Fruit fly (Drosophila melanogaster) whole organism, prepupa: ENCODE data around the gene Ntf-2.
A peak's percentile ranks its signal among the peaks of the same experiment; 100 is the strongest.

ENCODE experiments used
- Blimp-1 ChIP-seq: fragments of 200-800 bp; sonication (Bioruptor generic); optimal IDR thresholded peaks from 3 replicates; lab custom pipeline; 2017; ENCODE audit warnings: missing biosample characterization, missing genetic modification characterization, mild to moderate bottlenecking, moderate library complexity, missing genetic modification reagents
- CG10631 ChIP-seq: fragments of 200-800 bp; sonication (Bioruptor generic); optimal IDR thresholded peaks from 2 replicates; lab custom pipeline; 2016; ENCODE audit warnings: missing biosample characterization, missing genetic modification characterization
- CG11294 ChIP-seq: fragments of 200-800 bp; sonication (Bioruptor generic); IDR thresholded peaks from 2 replicates; pipeline ENCODE4 v1.3.6; 2022; ENCODE audit warnings: missing biosample characterization, missing genetic modification characterization
- CG11762 ChIP-seq: fragments of 200-800 bp; sonication (Bioruptor generic); optimal IDR thresholded peaks from 3 replicates; lab custom pipeline; 2016; ENCODE audit warnings: missing biosample characterization, missing genetic modification characterization; ENCODE audit not compliant: insufficient read depth
- CG11902 ChIP-seq: fragments of 200-800 bp; sonication (Bioruptor generic); optimal IDR thresholded peaks from 3 replicates; lab custom pipeline; 2016; ENCODE audit warnings: missing biosample characterization, missing genetic modification characterization
- CG15336 ChIP-seq: fragments of 200-800 bp; sonication (Bioruptor generic); IDR thresholded peaks from 2 replicates; pipeline ENCODE4 v1.3.6; 2022; ENCODE audit warnings: missing biosample characterization, missing genetic modification characterization
- CG1621 ChIP-seq: fragments of 200-800 bp; sonication (Bioruptor generic); optimal IDR thresholded peaks from 3 replicates; lab custom pipeline; 2018; ENCODE audit warnings: missing biosample characterization, mild to moderate bottlenecking, missing genetic modification characterization
- CG16779 ChIP-seq: fragments of 200-800 bp; sonication (Bioruptor generic); optimal IDR thresholded peaks from 3 replicates; lab custom pipeline; 2017; ENCODE audit warnings: missing biosample characterization, mild to moderate bottlenecking, missing genetic modification characterization
- CG34406 ChIP-seq: fragments of 200-800 bp; sonication (Bioruptor generic); optimal IDR thresholded peaks from 3 replicates; lab custom pipeline; 2016; ENCODE audit warnings: missing biosample characterization, missing genetic modification characterization
- CG4318 ChIP-seq: fragments of 200-800 bp; sonication (Bioruptor generic); optimal IDR thresholded peaks from 3 replicates; lab custom pipeline; 2017; ENCODE audit warnings: missing biosample characterization, mild to moderate bottlenecking, missing genetic modification characterization
- CG6163 ChIP-seq: fragments of 200-800 bp; sonication (Bioruptor generic); IDR thresholded peaks from 3 replicates; pipeline ENCODE4 v1.3.6; 2022; ENCODE audit warnings: missing biosample characterization, missing genetic modification characterization
- CG6276 ChIP-seq: fragments of 200-800 bp; sonication (Bioruptor generic); optimal IDR thresholded peaks from 2 replicates; lab custom pipeline; 2017; ENCODE audit warnings: missing biosample characterization, mild to moderate bottlenecking, missing genetic modification characterization
- CG6792 ChIP-seq: fragments of 200-800 bp; sonication (Bioruptor generic); optimal IDR thresholded peaks from 3 replicates; lab custom pipeline; 2016; ENCODE audit warnings: missing biosample characterization, missing genetic modification characterization
- CG6854 ChIP-seq: fragments of 200-800 bp; sonication (Bioruptor generic); optimal IDR thresholded peaks from 2 replicates; lab custom pipeline; 2017; ENCODE audit warnings: missing biosample characterization, mild to moderate bottlenecking, missing genetic modification characterization
- CG8119 ChIP-seq: fragments of 200-800 bp; sonication (Bioruptor generic); IDR thresholded peaks from 3 replicates; pipeline ENCODE4 v1.3.6; 2022; ENCODE audit warnings: missing biosample characterization, missing genetic modification characterization
- CG8319 ChIP-seq: fragments of 200-800 bp; sonication (Bioruptor generic); optimal IDR thresholded peaks from 3 replicates; lab custom pipeline; 2016; ENCODE audit warnings: missing biosample characterization, missing genetic modification characterization
- CG8632 ChIP-seq: fragments of 200-800 bp; sonication (Bioruptor generic); optimal IDR thresholded peaks from 3 replicates; lab custom pipeline; 2016; ENCODE audit warnings: missing biosample characterization, missing genetic modification characterization
- CG9139 ChIP-seq: fragments of 200-800 bp; sonication (Bioruptor generic); optimal IDR thresholded peaks from 3 replicates; lab custom pipeline; 2017; ENCODE audit warnings: missing biosample characterization, mild to moderate bottlenecking, missing genetic modification characterization
- Eip75B ChIP-seq: fragments of 200-800 bp; sonication (Bioruptor generic); optimal IDR thresholded peaks from 3 replicates; lab custom pipeline; 2016; ENCODE audit warnings: missing biosample characterization, missing genetic modification characterization
- Eip78C ChIP-seq: fragments of 200-800 bp; sonication (Bioruptor generic); peaks from one replicate; lab custom pipeline; 2016; ENCODE audit warnings: missing biosample characterization, missing genetic modification characterization
- Eip93F ChIP-seq: fragments of 200-800 bp; sonication (Bioruptor generic); optimal IDR thresholded peaks from 2 replicates; lab custom pipeline; 2016; ENCODE audit warnings: missing biosample characterization, mild to moderate bottlenecking, missing genetic modification characterization
- Gug ChIP-seq: fragments of 200-800 bp; sonication (Bioruptor generic); IDR thresholded peaks from 2 replicates; pipeline ENCODE4 v1.3.6; 2022; ENCODE audit warnings: missing biosample characterization, missing genetic modification characterization
- Hr38 ChIP-seq: sonication (Bioruptor generic); optimal IDR thresholded peaks from 2 replicates; lab custom pipeline; 2016; ENCODE audit warnings: missing biosample characterization, missing genetic modification characterization
- Hr39 ChIP-seq: fragments of 200-800 bp; sonication (Bioruptor generic); optimal IDR thresholded peaks from 2 replicates; lab custom pipeline; 2016; ENCODE audit warnings: missing biosample characterization, missing genetic modification characterization
- Met ChIP-seq: fragments of 200-800 bp; sonication (Bioruptor generic); optimal IDR thresholded peaks from 3 replicates; lab custom pipeline; 2016; ENCODE audit warnings: missing biosample characterization, missing genetic modification characterization
- Smox ChIP-seq: fragments of 200-800 bp; sonication (Bioruptor generic); optimal IDR thresholded peaks from 3 replicates; lab custom pipeline; 2016; ENCODE audit warnings: missing biosample characterization, missing genetic modification characterization
- Sox15 ChIP-seq: fragments of 200-800 bp; sonication (Bioruptor generic); optimal IDR thresholded peaks from 3 replicates; lab custom pipeline; 2016; ENCODE audit warnings: missing biosample characterization, missing genetic modification characterization
- achi ChIP-seq: fragments of 200-800 bp; sonication (Bioruptor generic); optimal IDR thresholded peaks from 3 replicates; lab custom pipeline; 2016; ENCODE audit warnings: missing biosample characterization, missing genetic modification characterization
- cyc ChIP-seq: fragments of 200-800 bp; sonication (Bioruptor generic); optimal IDR thresholded peaks from 3 replicates; lab custom pipeline; 2016; ENCODE audit warnings: missing biosample characterization, missing genetic modification characterization
- dac ChIP-seq: fragments of 200-800 bp; sonication (Bioruptor generic); optimal IDR thresholded peaks from 2 replicates; lab custom pipeline; 2017; ENCODE audit warnings: missing biosample characterization, mild to moderate bottlenecking, missing genetic modification characterization
- dsx ChIP-seq: fragments of 200-800 bp; optimal IDR thresholded peaks from 3 replicates; lab custom pipeline; 2019; ENCODE audit warnings: missing biosample characterization, mild to moderate bottlenecking, missing genetic modification characterization, moderate library complexity; ENCODE audit not compliant: poor library complexity, severe bottlenecking
- esn ChIP-seq: fragments of 200-800 bp; sonication (Bioruptor generic); optimal IDR thresholded peaks from 2 replicates; lab custom pipeline; 2016; ENCODE audit warnings: missing biosample characterization, mild to moderate bottlenecking, missing genetic modification characterization, moderate library complexity
- fd59A ChIP-seq: fragments of 200-800 bp; sonication (Bioruptor generic); optimal IDR thresholded peaks from 2 replicates; lab custom pipeline; 2017; ENCODE audit warnings: missing biosample characterization, mild to moderate bottlenecking, missing genetic modification characterization, missing genetic modification reagents
- fd85E ChIP-seq: fragments of 200-800 bp; sonication (Bioruptor generic); optimal IDR thresholded peaks from 3 replicates; lab custom pipeline; 2016; ENCODE audit warnings: missing biosample characterization, missing genetic modification characterization
- fkh ChIP-seq: fragments of 200-800 bp; sonication (Bioruptor generic); optimal IDR thresholded peaks from 3 replicates; lab custom pipeline; 2017; ENCODE audit warnings: missing biosample characterization, mild to moderate bottlenecking, missing genetic modification characterization, moderate library complexity
- lz ChIP-seq: fragments of 200-800 bp; sonication (Bioruptor generic); optimal IDR thresholded peaks from 3 replicates; lab custom pipeline; 2016; ENCODE audit warnings: missing biosample characterization, missing genetic modification characterization
- salr ChIP-seq, 2 experiments: fragments of 200-800 bp; sonication (Bioruptor generic); optimal IDR thresholded peaks; 3 replicates each; lab custom pipeline; 2016 to 2018; ENCODE audit warnings: missing biosample characterization in 2 of 2, missing genetic modification characterization in 2 of 2, mild to moderate bottlenecking in 1 of 2
- spab ChIP-seq: fragments of 200-800 bp; sonication (Bioruptor generic); optimal IDR thresholded peaks from 2 replicates; lab custom pipeline; 2017; ENCODE audit warnings: missing biosample characterization, mild to moderate bottlenecking, missing genetic modification characterization, missing genetic modification reagents
- ss ChIP-seq, 2 experiments: fragments of 200-800 bp; sonication (Bioruptor generic); optimal IDR thresholded peaks; 2 replicates in 1 of 2; 3 replicates in 1 of 2; lab custom pipeline; 2017 to 2018; ENCODE audit warnings: mild to moderate bottlenecking in 2 of 2, missing biosample characterization in 2 of 2, missing genetic modification characterization in 2 of 2, moderate library complexity in 1 of 2
- svp ChIP-seq: fragments of 200-800 bp; sonication (Bioruptor generic); peaks from one replicate; lab custom pipeline; 2016; ENCODE audit warnings: missing biosample characterization, missing genetic modification characterization
- topi ChIP-seq: fragments of 200-800 bp; sonication (Bioruptor generic); optimal IDR thresholded peaks from 3 replicates; lab custom pipeline; 2016; ENCODE audit warnings: missing biosample characterization, missing genetic modification characterization
- vri ChIP-seq: fragments of 200-800 bp; sonication (Bioruptor generic); optimal IDR thresholded peaks from 3 replicates; lab custom pipeline; 2016; ENCODE audit warnings: missing biosample characterization, mild to moderate bottlenecking, missing genetic modification characterization

The Ntf-2 gene

dm6 chrX:21054963-21055480 is 19.8 kb downstream of the Ntf-2 start (continued):
- peak; percentile 59 for TF ChIP-seq CG16779 (tag; lab: Kevin White, UChicago)
- TF ChIP-seq CG1621 (tag; lab: Kevin White, UChicago), result peak; percentile 23
- no peak for TF ChIP-seq topi (GFP tag; lab: Kevin White, UChicago)
- TF ChIP-seq salr (GFP tag; optimal IDR thresholded peaks at IDR 0.05; lab: Kevin White, UChicago), result no peak

- TF ChIP-seq topi (GFP tag; lab: Kevin White, UChicago) (no peak), fkh (GFP tag; lab: Kevin White, UChicago) (no peak), CG8632 (GFP tag; lab: Kevin White, UChicago) (no peak), CG6276 (GFP tag; lab: Kevin White, UChicago) (no peak), CG4318 (no peak), esn (GFP tag; lab: Kevin White, UChicago) (no peak), CG1621 (tag; lab: Kevin White, UChicago) (no peak), CG15336 (GFP tag; lab: Robert Waterston, UW) (no peak), cyc (GFP tag; lab: Kevin White, UChicago) (no peak), CG6854 (GFP tag; lab: Kevin White, UChicago) (no peak), Hr39 (no peak), Gug (GFP tag; lab: Robert Waterston, UW) (no peak), CG6792 (GFP tag; lab: Kevin White, UChicago) (no peak), vri (no peak), Smox (GFP tag; lab: Kevin White, UChicago) (no peak), dac (GFP tag; lab: Kevin White, UChicago) (no peak)
These were observed 21.5 kb downstream of the Ntf-2 start for dm6 chrX:21056732-21057131.

dm6 chrX:21058437-21058836 is 23.2 kb downstream of the Ntf-2 start:
- TF ChIP-seq CG11762 (no peak), Eip78C (GFP tag; lab: Kevin White, UChicago) (peak; percentile 28), CG9139 (no peak)

- TF ChIP-seq Sox15 (GFP tag; lab: Kevin White, UChicago) (peak; percentile 79), achi (GFP tag; lab: Kevin White, UChicago) (peak; percentile 87), CG8319 (GFP tag; lab: Kevin White, UChicago) (peak; percentile 79), svp (GFP tag; lab: Kevin White, UChicago) (peak; percentile 96), Eip93F (GFP tag; lab: Kevin White, UChicago) (peak; percentile 14), CG8119 (GFP tag; lab: Robert Waterston, UW) (peak; percentile 81), dsx (GFP tag; lab: Kevin White, UChicago) (peak; percentile 66), CG8632 (GFP tag; lab: Kevin White, UChicago) (peak; percentile 87), dac (GFP tag; lab: Kevin White, UChicago) (peak; percentile 67), fkh (GFP tag; lab: Kevin White, UChicago) (peak; percentile 8), esn (GFP tag; lab: Kevin White, UChicago) (peak; percentile 93), fd85E (GFP tag; lab: Kevin White, UChicago) (peak; percentile 66), CG11762 (peak; percentile 64), lz (GFP tag; lab: Kevin White, UChicago) (peak; percentile 91), spab (GFP tag; lab: Kevin White, UChicago) (peak; percentile 56), CG1621 (tag; lab: Kevin White, UChicago) (peak; percentile 71), Blimp-1 (peak; percentile 59), Gug (GFP tag; lab: Robert Waterston, UW) (peak; percentile 48; the same call in 1 of the 2 replicates), fd59A (GFP tag; lab: Kevin White, UChicago) (peak; percentile 72), CG11294 (GFP tag; lab: Robert Waterston, UW) (peak; percentile 40; the same call in 1 of the 2 replicates), CG6792 (GFP tag; lab: Kevin White, UChicago) (peak; percentile 89), CG11902 (GFP tag; lab: Kevin White, UChicago) (peak; percentile 65), salr (GFP tag; optimal IDR thresholded peaks at IDR 0.05; lab: Kevin White, UChicago) (peak; percentile 49 to 62), Eip78C (GFP tag; lab: Kevin White, UChicago) (peak; percentile 97), Met (peak; percentile 91), Hr38 (GFP tag; lab: Kevin White, UChicago) (no peak), Hr39 (peak; percentile 89), CG16779 (tag; lab: Kevin White, UChicago) (peak; percentile 65), ss (GFP tag; optimal IDR thresholded peaks at IDR 0.05; lab: Kevin White, UChicago) (peak; percentile 60 to 63), vri (peak; percentile 69), CG34406 (peak; percentile 89), CG6276 (GFP tag; lab: Kevin White, UChicago) (peak; percentile 77), Eip75B (GFP tag; lab: Kevin White, UChicago) (peak; percentile 87), CG6163 (GFP tag; lab: Robert Waterston, UW) (peak; percentile 88), CG10631 (GFP tag; lab: Kevin White, UChicago) (peak; percentile 80), cyc (GFP tag; lab: Kevin White, UChicago) (peak; percentile 88), CG6854 (GFP tag; lab: Kevin White, UChicago) (peak; percentile 61)
These were observed 23.7 kb downstream of the Ntf-2 start for dm6 chrX:21058991-21059390.
